Worm (Caenorhabditis elegans) whole organism, L4 larva: ENCODE data around the gene C09B7.2.
A peak's percentile ranks its signal among the peaks of the same experiment; 100 is the strongest.

ENCODE experiments used
- F10B5.3 ChIP-seq: sonication (generic microtip); optimal IDR thresholded peaks from 2 replicates; lab custom pipeline; 2016; ENCODE audit warnings: mild to moderate bottlenecking, missing genetic modification characterization, missing compliant biosample characterization
- F49E8.2 ChIP-seq: sonication (generic microtip); optimal IDR thresholded peaks from 2 replicates; lab custom pipeline; 2016; ENCODE audit warnings: missing compliant biosample characterization, mild to moderate bottlenecking, missing genetic modification characterization, borderline replicate concordance
- T20F7.1 ChIP-seq: fragments of 200-800 bp; sonication (Bioruptor generic); optimal IDR thresholded peaks from 2 replicates; lab custom pipeline; 2018; ENCODE audit warnings: mild to moderate bottlenecking, missing genetic modification characterization, missing compliant biosample characterization
- Y105C5A.15 ChIP-seq: fragments of 200-800 bp; sonication (Bioruptor generic); IDR thresholded peaks from 2 replicates; pipeline ENCODE4 v1.3.6; 2022; ENCODE audit warnings: missing genetic modification characterization, missing compliant biosample characterization
- Y48G9A.11 ChIP-seq: fragments of 200-800 bp; sonication (Bioruptor generic); IDR thresholded peaks from 2 replicates; pipeline ENCODE4 v1.3.6; 2022; ENCODE audit warnings: missing genetic modification reagents, missing genetic modification characterization, missing compliant biosample characterization
- ZK337.2 ChIP-seq: fragments of 200-800 bp; sonication (Bioruptor generic); IDR thresholded peaks from 2 replicates; pipeline ENCODE4 v1.3.6; 2022; ENCODE audit warnings: missing genetic modification reagents, missing genetic modification characterization, missing compliant biosample characterization
- aha-1 ChIP-seq: fragments of 150-350 bp; peaks from one replicate; lab custom pipeline; 2014; ENCODE audit warnings: missing biosample characterization, missing genetic modification characterization
- ceh-32 ChIP-seq: sonication (generic microtip); optimal IDR thresholded peaks from 2 replicates; lab custom pipeline; 2016; ENCODE audit warnings: mild to moderate bottlenecking, missing genetic modification characterization, missing compliant biosample characterization; ENCODE audit not compliant: poor library complexity
- ceh-82 ChIP-seq: sonication (generic microtip); optimal IDR thresholded peaks from 2 replicates; lab custom pipeline; 2017; ENCODE audit warnings: missing biosample characterization, missing genetic modification characterization
- cey-2 ChIP-seq: sonication (generic microtip); optimal IDR thresholded peaks from 3 replicates; lab custom pipeline; 2017; ENCODE audit warnings: missing genetic modification characterization, mild to moderate bottlenecking, missing compliant biosample characterization, antibody characterized with exemption, borderline replicate concordance; ENCODE audit not compliant: insufficient read depth
- daf-16 ChIP-seq, 3 experiments: sonication (generic microtip); optimal IDR thresholded peaks; 2 replicates each; lab custom pipeline; 2016 to 2017; ENCODE audit warnings: missing genetic modification characterization in 3 of 3, missing genetic modification reagents in 3 of 3, mild to moderate bottlenecking in 2 of 3, missing compliant biosample characterization in 2 of 3, missing biosample characterization in 1 of 3, moderate library complexity in 1 of 3
- daf-8 ChIP-seq: fragments of 200-800 bp; sonication (Bioruptor generic); IDR thresholded peaks from 2 replicates; pipeline ENCODE4 v1.3.6; 2022; ENCODE audit warnings: missing genetic modification characterization, missing compliant biosample characterization
- dmd-6 ChIP-seq: fragments of 200-800 bp; sonication (Bioruptor generic); IDR thresholded peaks from 2 replicates; pipeline ENCODE4 v1.3.6; 2022; ENCODE audit warnings: missing genetic modification reagents, missing genetic modification characterization, missing compliant biosample characterization
- dve-1 ChIP-seq: sonication (generic microtip); optimal IDR thresholded peaks from 2 replicates; lab custom pipeline; 2017; ENCODE audit warnings: antibody characterized with exemption, mild to moderate bottlenecking, missing genetic modification characterization, missing compliant biosample characterization; ENCODE audit not compliant: insufficient read depth
- egl-27 ChIP-seq: sonication (generic microtip); optimal IDR thresholded peaks from 3 replicates; lab custom pipeline; 2017; ENCODE audit warnings: missing biosample characterization, missing genetic modification reagents, missing genetic modification characterization
- egl-43 ChIP-seq: fragments of 200-800 bp; sonication (Bioruptor generic); IDR thresholded peaks from 2 replicates; pipeline ENCODE4 v1.3.6; 2022; ENCODE audit warnings: missing genetic modification reagents, missing genetic modification characterization, missing compliant biosample characterization
- fkh-10 ChIP-seq: fragments of 150-350 bp; optimal IDR thresholded peaks from 2 replicates; lab custom pipeline; 2014; ENCODE audit warnings: missing biosample characterization, missing genetic modification reagents, missing genetic modification characterization
- fos-1 ChIP-seq: fragments of 150-350 bp; optimal IDR thresholded peaks from 2 replicates; lab custom pipeline; 2014; ENCODE audit warnings: missing biosample characterization, missing genetic modification characterization
- gei-8 ChIP-seq: fragments of 200-800 bp; sonication (Bioruptor generic); optimal IDR thresholded peaks from 2 replicates; lab custom pipeline; 2018; ENCODE audit warnings: mild to moderate bottlenecking, missing genetic modification characterization, missing compliant biosample characterization
- hif-1 ChIP-seq, 2 experiments: sonication (generic microtip); optimal IDR thresholded peaks; 2 replicates each; lab custom pipeline; 2016 to 2017; ENCODE audit warnings: missing compliant biosample characterization in 2 of 2, missing genetic modification characterization in 2 of 2, missing genetic modification reagents in 2 of 2, missing genotype in 2 of 2, mild to moderate bottlenecking in 1 of 2
- hlh-11 ChIP-seq: fragments of 200-800 bp; sonication (Bioruptor generic); optimal IDR thresholded peaks from 2 replicates; lab custom pipeline; 2018; ENCODE audit warnings: mild to moderate bottlenecking, missing genetic modification characterization, missing compliant biosample characterization
- hlh-30 ChIP-seq: sonication (generic microtip); optimal IDR thresholded peaks from 2 replicates; lab custom pipeline; 2017; ENCODE audit warnings: antibody characterized with exemption, mild to moderate bottlenecking, missing genetic modification characterization, missing compliant biosample characterization; ENCODE audit not compliant: insufficient read depth
- jun-1 ChIP-seq: fragments of 150-350 bp; optimal IDR thresholded peaks from 2 replicates; lab custom pipeline; 2014; ENCODE audit warnings: missing biosample characterization, missing genetic modification reagents, missing genetic modification characterization
- lin-1 ChIP-seq: fragments of 200-800 bp; sonication (Bioruptor generic); IDR thresholded peaks from 2 replicates; pipeline ENCODE4 v1.3.6; 2022; ENCODE audit warnings: missing genetic modification reagents, missing genetic modification characterization, missing compliant biosample characterization
- lin-15B ChIP-seq: fragments of 150-350 bp; sonication (generic microtip); optimal IDR thresholded peaks from 3 replicates; lab custom pipeline; 2014; ENCODE audit warnings: missing biosample characterization, missing genetic modification characterization
- lin-29 ChIP-seq: fragments of 200-800 bp; sonication (Bioruptor generic); IDR thresholded peaks from 2 replicates; pipeline ENCODE4 v1.3.6; 2022; ENCODE audit warnings: missing genetic modification reagents, missing genetic modification characterization, missing compliant biosample characterization
- lir-3 ChIP-seq: sonication (generic microtip); optimal IDR thresholded peaks from 2 replicates; lab custom pipeline; 2016; ENCODE audit warnings: mild to moderate bottlenecking, missing genetic modification characterization, missing compliant biosample characterization
- lsy-2 ChIP-seq, 2 experiments: fragments of 150-350 bp in 1 of 2; sonication (generic microtip) in 1 of 2; optimal IDR thresholded peaks; 2 replicates each; lab custom pipeline; 2014 to 2017; ENCODE audit warnings: missing biosample characterization in 2 of 2, missing genetic modification characterization in 2 of 2
- madf-5 ChIP-seq, 2 experiments: fragments of 200-800 bp; sonication (Bioruptor generic); IDR thresholded peaks; 2 replicates each; pipeline ENCODE4 v1.3.6; 2022; ENCODE audit warnings: missing compliant biosample characterization in 2 of 2, missing genetic modification characterization in 2 of 2
- madf-9 ChIP-seq: fragments of 200-800 bp; sonication (Bioruptor generic); conservative IDR thresholded peaks from 2 replicates; pipeline ENCODE4 v1.3.6; 2022; ENCODE audit warnings: missing genetic modification reagents, missing genetic modification characterization, missing compliant biosample characterization
- mdl-1 ChIP-seq, 2 experiments: fragments of 150-350 bp in 1 of 2; sonication (generic microtip) in 1 of 2; optimal IDR thresholded peaks; 2 replicates each; lab custom pipeline; 2014 to 2017; ENCODE audit warnings: missing biosample characterization in 2 of 2, missing genetic modification characterization in 2 of 2
- mep-1 ChIP-seq: fragments of 150-350 bp; sonication (generic microtip); optimal IDR thresholded peaks from 3 replicates; lab custom pipeline; 2014; ENCODE audit warnings: missing biosample characterization, missing genetic modification characterization
- mes-2 ChIP-seq: sonication (generic microtip); optimal IDR thresholded peaks from 2 replicates; lab custom pipeline; 2016; ENCODE audit warnings: missing genotype, mild to moderate bottlenecking, missing genetic modification characterization, missing compliant biosample characterization; ENCODE audit not compliant: poor library complexity, severe bottlenecking
- nhr-10 ChIP-seq: fragments of 150-350 bp; optimal IDR thresholded peaks from 2 replicates; lab custom pipeline; 2014; ENCODE audit warnings: missing biosample characterization, missing genetic modification characterization
- nhr-102 ChIP-seq: sonication (generic microtip); optimal IDR thresholded peaks from 2 replicates; lab custom pipeline; 2016; ENCODE audit warnings: mild to moderate bottlenecking, missing genetic modification characterization, moderate library complexity, missing compliant biosample characterization
- nhr-11 ChIP-seq: fragments of 150-350 bp; optimal IDR thresholded peaks from 2 replicates; lab custom pipeline; 2014; ENCODE audit warnings: missing biosample characterization, missing genetic modification characterization
- nhr-237 ChIP-seq: sonication (generic microtip); optimal IDR thresholded peaks from 2 replicates; lab custom pipeline; 2017; ENCODE audit warnings: missing biosample characterization, missing genetic modification characterization
- nhr-28 ChIP-seq: fragments of 150-350 bp; optimal IDR thresholded peaks from 2 replicates; lab custom pipeline; 2014; ENCODE audit warnings: missing biosample characterization, missing genetic modification characterization
- nhr-41 ChIP-seq: fragments of 200-800 bp; sonication (Bioruptor generic); IDR thresholded peaks from 2 replicates; pipeline ENCODE4 v1.3.6; 2022; ENCODE audit warnings: missing genetic modification reagents, missing genetic modification characterization, missing compliant biosample characterization
- nhr-48 ChIP-seq: sonication (generic microtip); optimal IDR thresholded peaks from 2 replicates; lab custom pipeline; 2016; ENCODE audit warnings: mild to moderate bottlenecking, missing genetic modification characterization, missing compliant biosample characterization
- nhr-77 ChIP-seq: fragments of 150-350 bp; optimal IDR thresholded peaks from 2 replicates; lab custom pipeline; 2014; ENCODE audit warnings: missing biosample characterization, missing genetic modification characterization
- pha-4 ChIP-seq, 2 experiments: fragments of 150-350 bp in 1 of 2; fragments of 200-800 bp in 1 of 2; sonication (Bioruptor generic) in 1 of 2; IDR thresholded peaks in 1 of 2; optimal IDR thresholded peaks in 1 of 2; 2 replicates each; pipeline versions ENCODE4 v1.3.6 to Lab custom; 2014 to 2022; ENCODE audit warnings: missing genetic modification characterization in 2 of 2, missing genetic modification reagents in 2 of 2, missing biosample characterization in 1 of 2, missing compliant biosample characterization in 1 of 2
- php-3 ChIP-seq: fragments of 200-800 bp; sonication (Bioruptor generic); IDR thresholded peaks from 2 replicates; pipeline ENCODE4 v1.3.6; 2022; ENCODE audit warnings: missing genetic modification reagents, missing genetic modification characterization, missing compliant biosample characterization
- pqm-1 ChIP-seq: sonication (generic microtip); optimal IDR thresholded peaks from 2 replicates; lab custom pipeline; 2017; ENCODE audit warnings: missing biosample characterization, missing genetic modification characterization
- skn-1 ChIP-seq: fragments of 150-350 bp; optimal IDR thresholded peaks from 2 replicates; lab custom pipeline; 2014; ENCODE audit warnings: missing biosample characterization, missing genetic modification characterization
- spr-1 ChIP-seq: sonication (generic microtip); optimal IDR thresholded peaks from 2 replicates; lab custom pipeline; 2016; ENCODE audit warnings: mild to moderate bottlenecking, missing genetic modification characterization, missing compliant biosample characterization
- unc-62 ChIP-seq, 3 experiments: fragments of 150-350 bp in 1 of 3; sonication (generic microtip); optimal IDR thresholded peaks in 2 of 3; peaks in 1 of 3; 1 replicate in 1 of 3; 2 replicates in 2 of 3; lab custom pipeline; 2014 to 2017; ENCODE audit warnings: missing biosample characterization in 3 of 3, missing genetic modification characterization in 3 of 3, missing genetic modification reagents in 3 of 3, missing genotype in 1 of 3

C09B7.2 gene

DNA sequence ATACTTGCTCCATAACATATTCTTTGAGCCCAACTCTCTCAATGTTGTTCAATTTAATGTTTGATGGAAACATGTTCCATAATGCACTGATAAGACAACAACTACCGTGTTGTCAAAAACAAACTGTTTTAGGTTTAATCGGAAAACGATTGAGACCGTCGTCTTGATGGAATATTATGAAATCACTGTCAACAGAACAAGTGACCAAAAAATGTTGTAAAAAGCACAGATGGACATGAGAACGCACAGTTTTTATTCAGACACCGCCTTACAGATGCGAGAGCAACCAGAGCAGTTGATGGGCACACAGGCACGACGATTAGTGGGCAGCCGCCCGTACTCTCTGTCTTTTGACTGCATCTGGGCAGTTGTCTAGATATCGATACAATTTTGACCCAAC lies 25.1 kb downstream of the C09B7.2 start:
- peak; percentile 12 for TF ChIP-seq hlh-30
- peak; percentile 9 for TF ChIP-seq aha-1 (tag; lab: Kevin White, UChicago)
- TF ChIP-seq spr-1 (tag; lab: Kevin White, UChicago) = no peak
- peak; percentile 20 for TF ChIP-seq pqm-1 (tag; lab: Kevin White, UChicago)
- TF ChIP-seq php-3 (GFP tag; lab: Robert Waterston, UW) = peak; percentile 52
- TF ChIP-seq F49E8.2 (tag; lab: Kevin White, UChicago) = no peak
- TF ChIP-seq unc-62 (GFP tag; optimal IDR thresholded peaks at IDR 0.05 in 1 of 2; lab: Kevin White, UChicago) = peak in 1 of 2 experiments; percentile 95
- no peak for TF ChIP-seq unc-62 (tag; optimal IDR thresholded peaks at IDR 0.05; lab: Kevin White, UChicago)
- TF ChIP-seq egl-27 (tag; lab: Kevin White, UChicago) = no peak
- TF ChIP-seq nhr-102 (tag; lab: Kevin White, UChicago) = peak; percentile 40
- no peak for TF ChIP-seq daf-8
- TF ChIP-seq dve-1 (tag; lab: Kevin White, UChicago) = peak; percentile 59
- peak; percentile 60 for TF ChIP-seq hlh-11 (tag; lab: Kevin White, UChicago)
- peak; percentile 20 for TF ChIP-seq nhr-48 (tag; lab: Kevin White, UChicago)
- TF ChIP-seq fos-1 (tag; lab: Kevin White, UChicago) = no peak
- TF ChIP-seq daf-16 (GFP tag; optimal IDR thresholded peaks at IDR 0.05; lab: Kevin White, UChicago) = no peak
- peak; percentile 99 for TF ChIP-seq daf-16 (tag; optimal IDR thresholded peaks at IDR 0.05; lab: Kevin White, UChicago)
- TF ChIP-seq dmd-6 (GFP tag; lab: Robert Waterston, UW) = peak; percentile 60
- no peak for TF ChIP-seq ceh-32 (tag; lab: Kevin White, UChicago)
- TF ChIP-seq hif-1 (tag; optimal IDR thresholded peaks at IDR 0.05; lab: Kevin White, UChicago) = peak in 1 of 2 experiments; percentile 55
- TF ChIP-seq nhr-28 = peak; percentile 17
- no peak for TF ChIP-seq F10B5.3
- peak; percentile 27 for TF ChIP-seq nhr-77 (tag; lab: Kevin White, UChicago)
- no peak for TF ChIP-seq gei-8 (GFP tag; lab: Kevin White, UChicago)
- TF ChIP-seq, all 104 proteins: peak for 14

ce11 chrX:2694725-2695124 lies 26.8 kb downstream of the C09B7.2 start, which contains the start of gene T02C5.1:
T02C5.1 (plus strand) TSS chrX:2694923.
- TF ChIP-seq spr-1 (tag; lab: Kevin White, UChicago) (no peak), Y48G9A.11 (GFP tag; lab: Robert Waterston, UW) (no peak), pqm-1 (tag; lab: Kevin White, UChicago) (peak; percentile 63), ceh-82 (tag; lab: Kevin White, UChicago) (no peak), madf-5 (GFP tag; IDR thresholded peaks at IDR 0.05; lab: Robert Waterston, UW) (no peak), nhr-102 (tag; lab: Kevin White, UChicago) (no peak), lin-1 (GFP tag; lab: Robert Waterston, UW) (0 out of 2 replicates have a peak, but pooled peaks have one; percentile 10), lin-15B (tag; lab: Kevin White, UChicago) (no peak), skn-1 (tag; lab: Kevin White, UChicago) (no peak), egl-43 (GFP tag; lab: Robert Waterston, UW) (no peak), mdl-1 (tag; optimal IDR thresholded peaks at IDR 0.05; lab: Kevin White, UChicago) (no peak), pha-4 (GFP tag; IDR thresholded peaks at IDR 0.05; lab: Robert Waterston, UW) (no peak), pha-4 (tag; optimal IDR thresholded peaks at IDR 0.05; lab: Kevin White, UChicago) (no peak), ZK337.2 (no peak), nhr-11 (no peak), hif-1 (tag; optimal IDR thresholded peaks at IDR 0.05; lab: Kevin White, UChicago) (no peak), fos-1 (tag; lab: Kevin White, UChicago) (no peak), nhr-77 (tag; lab: Kevin White, UChicago) (no peak), Y105C5A.15 (GFP tag; lab: Robert Waterston, UW) (no peak), lir-3 (no peak), jun-1 (no peak), madf-9 (no peak), nhr-41 (GFP tag; lab: Robert Waterston, UW) (no peak), lin-29 (GFP tag; lab: Robert Waterston, UW) (no peak), nhr-237 (tag; lab: Kevin White, UChicago) (no peak), nhr-10 (no peak), lsy-2 (tag; optimal IDR thresholded peaks at IDR 0.05; lab: Kevin White, UChicago) (no peak), cey-2 (tag; lab: Kevin White, UChicago) (no peak), T20F7.1 (no peak), fkh-10 (GFP tag; lab: Kevin White, UChicago) (no peak), mes-2 (tag; lab: Kevin White, UChicago) (peak; percentile 58), mep-1 (peak; percentile 8)
